Worm (Caenorhabditis elegans) whole organism, L2 larva: ENCODE results near the gene C27C12.3.

Experiments
- R02D3.7 ChIP-seq: fragments of 150-350 bp; optimal IDR thresholded peaks from 2 replicates; lab custom pipeline; 2014; ENCODE audit warnings: missing biosample characterization, missing genetic modification characterization
- alr-1 ChIP-seq: fragments of 150-350 bp; optimal IDR thresholded peaks from 2 replicates; lab custom pipeline; 2014; ENCODE audit warnings: missing biosample characterization, missing genetic modification characterization
- ama-1 ChIP-seq: fragments of 150-350 bp; optimal IDR thresholded peaks from 2 replicates; lab custom pipeline; 2018; ENCODE audit warnings: inconsistent platforms
- elt-1 ChIP-seq: fragments of 150-350 bp; optimal IDR thresholded peaks from 2 replicates; lab custom pipeline; 2014; ENCODE audit warnings: missing biosample characterization, missing genetic modification characterization
- elt-3 ChIP-seq: sonication (generic microtip); optimal IDR thresholded peaks from 2 replicates; lab custom pipeline; 2017; ENCODE audit warnings: missing biosample characterization, missing genetic modification characterization
- fos-1 ChIP-seq: fragments of 150-350 bp; optimal IDR thresholded peaks from 2 replicates; lab custom pipeline; 2014; ENCODE audit warnings: missing biosample characterization, missing genetic modification characterization
- lin-39 ChIP-seq: fragments of 150-350 bp; optimal IDR thresholded peaks from 2 replicates; lab custom pipeline; 2014; ENCODE audit warnings: missing biosample characterization, missing genetic modification reagents, missing genetic modification characterization
- lsy-2 ChIP-seq, 2 experiments: fragments of 150-350 bp in 1 of 2; sonication (generic microtip) in 1 of 2; optimal IDR thresholded peaks; 2 replicates each; lab custom pipeline; 2014 to 2017; ENCODE audit warnings: missing biosample characterization in 2 of 2, missing genetic modification characterization in 2 of 2
- nhr-21 ChIP-seq: fragments of 150-350 bp; optimal IDR thresholded peaks from 2 replicates; lab custom pipeline; 2014; ENCODE audit warnings: missing biosample characterization, missing genetic modification characterization
- snpc-4 ChIP-seq: fragments of 150-350 bp; optimal IDR thresholded peaks from 2 replicates; lab custom pipeline; 2014; ENCODE audit warnings: missing biosample characterization, missing genetic modification characterization
- zag-1 ChIP-seq: fragments of 150-350 bp; optimal IDR thresholded peaks from 2 replicates; lab custom pipeline; 2014; ENCODE audit warnings: missing biosample characterization, missing genetic modification characterization

- no peak for TF ChIP-seq fos-1 (tag; lab: Kevin White, UChicago)
- TF ChIP-seq alr-1 (tag; lab: Kevin White, UChicago) = no peak
- TF ChIP-seq nhr-21 (tag; lab: Kevin White, UChicago) = no peak
- TF ChIP-seq lsy-2 (tag; optimal IDR thresholded peaks at IDR 0.05; lab: Kevin White, UChicago) = no peak
- no peak for TF ChIP-seq lin-39 (tag; lab: Kevin White, UChicago)
- TF ChIP-seq elt-3 (tag; lab: Kevin White, UChicago) = no peak
- TF ChIP-seq elt-1 = no peak
- no peak for TF ChIP-seq zag-1 (tag; lab: Kevin White, UChicago)
- TF ChIP-seq R02D3.7 = no peak
- no peak for TF ChIP-seq ama-1 (lab: Kevin White, UChicago)
- TF ChIP-seq snpc-4 (tag; lab: Kevin White, UChicago) = no peak
Observed at ce11 chrX:14903424-14903823, 37.8 kb upstream of the C27C12.3 start.
